Fruit fly (Drosophila melanogaster) whole organism, prepupa: ENCODE data around the gene Ir10a.

ENCODE experiments used
- Blimp-1 ChIP-seq: fragments of 200-800 bp; sonication (Bioruptor generic); optimal IDR thresholded peaks from 3 replicates; lab custom pipeline; 2017; ENCODE audit warnings: missing biosample characterization, missing genetic modification characterization, mild to moderate bottlenecking, moderate library complexity, missing genetic modification reagents
- CG10631 ChIP-seq: fragments of 200-800 bp; sonication (Bioruptor generic); optimal IDR thresholded peaks from 2 replicates; lab custom pipeline; 2016; ENCODE audit warnings: missing biosample characterization, missing genetic modification characterization
- CG11294 ChIP-seq: fragments of 200-800 bp; sonication (Bioruptor generic); IDR thresholded peaks from 2 replicates; pipeline ENCODE4 v1.3.6; 2022; ENCODE audit warnings: missing biosample characterization, missing genetic modification characterization
- CG15336 ChIP-seq: fragments of 200-800 bp; sonication (Bioruptor generic); IDR thresholded peaks from 2 replicates; pipeline ENCODE4 v1.3.6; 2022; ENCODE audit warnings: missing biosample characterization, missing genetic modification characterization
- CG16779 ChIP-seq: fragments of 200-800 bp; sonication (Bioruptor generic); optimal IDR thresholded peaks from 3 replicates; lab custom pipeline; 2017; ENCODE audit warnings: missing biosample characterization, mild to moderate bottlenecking, missing genetic modification characterization
- CG3032 ChIP-seq: fragments of 200-800 bp; optimal IDR thresholded peaks from 2 replicates; lab custom pipeline; 2019; ENCODE audit warnings: missing biosample characterization, mild to moderate bottlenecking, missing genetic modification characterization, moderate library complexity
- CG31627 ChIP-seq: fragments of 200-800 bp; sonication (Bioruptor generic); optimal IDR thresholded peaks from 3 replicates; lab custom pipeline; 2016; ENCODE audit warnings: missing biosample characterization, missing genetic modification characterization
- CG32006 ChIP-seq: fragments of 200-800 bp; sonication (Bioruptor generic); optimal IDR thresholded peaks from 3 replicates; lab custom pipeline; 2017; ENCODE audit warnings: missing biosample characterization, mild to moderate bottlenecking, missing genetic modification characterization
- CG34406 ChIP-seq: fragments of 200-800 bp; sonication (Bioruptor generic); optimal IDR thresholded peaks from 3 replicates; lab custom pipeline; 2016; ENCODE audit warnings: missing biosample characterization, missing genetic modification characterization
- CG3919 ChIP-seq: fragments of 200-800 bp; sonication (Bioruptor generic); optimal IDR thresholded peaks from 3 replicates; lab custom pipeline; 2016; ENCODE audit warnings: missing biosample characterization, missing genetic modification characterization
- CG4318 ChIP-seq: fragments of 200-800 bp; sonication (Bioruptor generic); optimal IDR thresholded peaks from 3 replicates; lab custom pipeline; 2017; ENCODE audit warnings: missing biosample characterization, mild to moderate bottlenecking, missing genetic modification characterization
- CG6163 ChIP-seq: fragments of 200-800 bp; sonication (Bioruptor generic); IDR thresholded peaks from 3 replicates; pipeline ENCODE4 v1.3.6; 2022; ENCODE audit warnings: missing biosample characterization, missing genetic modification characterization
- CG6276 ChIP-seq: fragments of 200-800 bp; sonication (Bioruptor generic); optimal IDR thresholded peaks from 2 replicates; lab custom pipeline; 2017; ENCODE audit warnings: missing biosample characterization, mild to moderate bottlenecking, missing genetic modification characterization
- CG6792 ChIP-seq: fragments of 200-800 bp; sonication (Bioruptor generic); optimal IDR thresholded peaks from 3 replicates; lab custom pipeline; 2016; ENCODE audit warnings: missing biosample characterization, missing genetic modification characterization
- CG6808 ChIP-seq: fragments of 200-800 bp; sonication (Bioruptor generic); optimal IDR thresholded peaks from 3 replicates; lab custom pipeline; 2017; ENCODE audit warnings: missing biosample characterization, missing genetic modification characterization, mild to moderate bottlenecking, moderate library complexity, missing genetic modification reagents
- CG6854 ChIP-seq: fragments of 200-800 bp; sonication (Bioruptor generic); optimal IDR thresholded peaks from 2 replicates; lab custom pipeline; 2017; ENCODE audit warnings: missing biosample characterization, mild to moderate bottlenecking, missing genetic modification characterization
- CG8119 ChIP-seq: fragments of 200-800 bp; sonication (Bioruptor generic); IDR thresholded peaks from 3 replicates; pipeline ENCODE4 v1.3.6; 2022; ENCODE audit warnings: missing biosample characterization, missing genetic modification characterization
- CG8319 ChIP-seq: fragments of 200-800 bp; sonication (Bioruptor generic); optimal IDR thresholded peaks from 3 replicates; lab custom pipeline; 2016; ENCODE audit warnings: missing biosample characterization, missing genetic modification characterization
- CG8632 ChIP-seq: fragments of 200-800 bp; sonication (Bioruptor generic); optimal IDR thresholded peaks from 3 replicates; lab custom pipeline; 2016; ENCODE audit warnings: missing biosample characterization, missing genetic modification characterization
- CG9139 ChIP-seq: fragments of 200-800 bp; sonication (Bioruptor generic); optimal IDR thresholded peaks from 3 replicates; lab custom pipeline; 2017; ENCODE audit warnings: missing biosample characterization, mild to moderate bottlenecking, missing genetic modification characterization
- Eip75B ChIP-seq: fragments of 200-800 bp; sonication (Bioruptor generic); optimal IDR thresholded peaks from 3 replicates; lab custom pipeline; 2016; ENCODE audit warnings: missing biosample characterization, missing genetic modification characterization
- Eip93F ChIP-seq: fragments of 200-800 bp; sonication (Bioruptor generic); optimal IDR thresholded peaks from 2 replicates; lab custom pipeline; 2016; ENCODE audit warnings: missing biosample characterization, mild to moderate bottlenecking, missing genetic modification characterization
- Ets21C ChIP-seq: fragments of 200-800 bp; sonication (Bioruptor generic); optimal IDR thresholded peaks from 3 replicates; lab custom pipeline; 2016; ENCODE audit warnings: missing biosample characterization, missing genetic modification characterization
- Ets96B ChIP-seq: fragments of 200-800 bp; optimal IDR thresholded peaks from 2 replicates; lab custom pipeline; 2019; ENCODE audit warnings: missing biosample characterization, mild to moderate bottlenecking, missing genetic modification characterization, moderate library complexity
- Hr38 ChIP-seq: sonication (Bioruptor generic); optimal IDR thresholded peaks from 2 replicates; lab custom pipeline; 2016; ENCODE audit warnings: missing biosample characterization, missing genetic modification characterization
- Hr39 ChIP-seq: fragments of 200-800 bp; sonication (Bioruptor generic); optimal IDR thresholded peaks from 2 replicates; lab custom pipeline; 2016; ENCODE audit warnings: missing biosample characterization, missing genetic modification characterization
- Hr4 ChIP-seq: fragments of 200-800 bp; sonication (Bioruptor generic); optimal IDR thresholded peaks from 3 replicates; lab custom pipeline; 2016; ENCODE audit warnings: missing biosample characterization, missing genetic modification characterization
- Lpt ChIP-seq: fragments of 200-800 bp; sonication (Bioruptor generic); optimal IDR thresholded peaks from 3 replicates; lab custom pipeline; 2016; ENCODE audit warnings: missing biosample characterization, missing genetic modification characterization
- OdsH ChIP-seq: fragments of 200-800 bp; sonication (Bioruptor generic); optimal IDR thresholded peaks from 3 replicates; lab custom pipeline; 2016; ENCODE audit warnings: missing biosample characterization, missing genetic modification characterization
- Smox ChIP-seq: fragments of 200-800 bp; sonication (Bioruptor generic); optimal IDR thresholded peaks from 3 replicates; lab custom pipeline; 2016; ENCODE audit warnings: missing biosample characterization, missing genetic modification characterization
- Sox14 ChIP-seq: fragments of 200-800 bp; sonication (Bioruptor generic); optimal IDR thresholded peaks from 3 replicates; lab custom pipeline; 2016; ENCODE audit warnings: missing biosample characterization, missing genetic modification characterization
- acj6 ChIP-seq: fragments of 200-800 bp; sonication (Bioruptor generic); optimal IDR thresholded peaks from 3 replicates; lab custom pipeline; 2016; ENCODE audit warnings: missing biosample characterization, missing genetic modification characterization
- dsx ChIP-seq: fragments of 200-800 bp; optimal IDR thresholded peaks from 3 replicates; lab custom pipeline; 2019; ENCODE audit warnings: missing biosample characterization, mild to moderate bottlenecking, missing genetic modification characterization, moderate library complexity; ENCODE audit not compliant: poor library complexity, severe bottlenecking
- eg ChIP-seq: fragments of 200-800 bp; sonication (Bioruptor generic); IDR thresholded peaks from 3 replicates; pipeline ENCODE4 v1.3.6; 2022; ENCODE audit warnings: missing biosample characterization, missing genetic modification characterization
- esn ChIP-seq: fragments of 200-800 bp; sonication (Bioruptor generic); optimal IDR thresholded peaks from 2 replicates; lab custom pipeline; 2016; ENCODE audit warnings: missing biosample characterization, mild to moderate bottlenecking, missing genetic modification characterization, moderate library complexity
- fd85E ChIP-seq: fragments of 200-800 bp; sonication (Bioruptor generic); optimal IDR thresholded peaks from 3 replicates; lab custom pipeline; 2016; ENCODE audit warnings: missing biosample characterization, missing genetic modification characterization
- fkh ChIP-seq: fragments of 200-800 bp; sonication (Bioruptor generic); optimal IDR thresholded peaks from 3 replicates; lab custom pipeline; 2017; ENCODE audit warnings: missing biosample characterization, mild to moderate bottlenecking, missing genetic modification characterization, moderate library complexity
- lz ChIP-seq: fragments of 200-800 bp; sonication (Bioruptor generic); optimal IDR thresholded peaks from 3 replicates; lab custom pipeline; 2016; ENCODE audit warnings: missing biosample characterization, missing genetic modification characterization
- pdm3 ChIP-seq: fragments of 200-800 bp; sonication (Bioruptor generic); optimal IDR thresholded peaks from 3 replicates; lab custom pipeline; 2016; ENCODE audit warnings: missing biosample characterization, missing genetic modification characterization
- salr ChIP-seq, 2 experiments: fragments of 200-800 bp; sonication (Bioruptor generic); optimal IDR thresholded peaks; 3 replicates each; lab custom pipeline; 2016 to 2018; ENCODE audit warnings: missing biosample characterization in 2 of 2, missing genetic modification characterization in 2 of 2, mild to moderate bottlenecking in 1 of 2
- spab ChIP-seq: fragments of 200-800 bp; sonication (Bioruptor generic); optimal IDR thresholded peaks from 2 replicates; lab custom pipeline; 2017; ENCODE audit warnings: missing biosample characterization, mild to moderate bottlenecking, missing genetic modification characterization, missing genetic modification reagents
- ss ChIP-seq, 2 experiments: fragments of 200-800 bp; sonication (Bioruptor generic); optimal IDR thresholded peaks; 2 replicates in 1 of 2; 3 replicates in 1 of 2; lab custom pipeline; 2017 to 2018; ENCODE audit warnings: mild to moderate bottlenecking in 2 of 2, missing biosample characterization in 2 of 2, missing genetic modification characterization in 2 of 2, moderate library complexity in 1 of 2
- svp ChIP-seq: fragments of 200-800 bp; sonication (Bioruptor generic); peaks from one replicate; lab custom pipeline; 2016; ENCODE audit warnings: missing biosample characterization, missing genetic modification characterization
- topi ChIP-seq: fragments of 200-800 bp; sonication (Bioruptor generic); optimal IDR thresholded peaks from 3 replicates; lab custom pipeline; 2016; ENCODE audit warnings: missing biosample characterization, missing genetic modification characterization

Gene Ir10a

dm6 chrX:11338973-11339867, 28.2 kb upstream of the Ir10a start (continued):
- TF ChIP-seq CG11294 (GFP tag; lab: Robert Waterston, UW) = no peak
- no peak for TF ChIP-seq Ets96B (tag; lab: Kevin White, UChicago)
- peak; percentile 49 for TF ChIP-seq esn (GFP tag; lab: Kevin White, UChicago)
- peak; percentile 28 for TF ChIP-seq CG3032 (tag; lab: Kevin White, UChicago)
- no peak for TF ChIP-seq ss (GFP tag; optimal IDR thresholded peaks at IDR 0.05; lab: Kevin White, UChicago)
- TF ChIP-seq CG6808 (GFP tag; lab: Kevin White, UChicago) = no peak
- TF ChIP-seq CG8632 = no peak
- peak; percentile 37 for TF ChIP-seq Ets21C (GFP tag; lab: Kevin White, UChicago)
- peak; percentile 53 for TF ChIP-seq CG10631 (GFP tag; lab: Kevin White, UChicago)
- no peak for TF ChIP-seq CG8119 (GFP tag; lab: Robert Waterston, UW)
- TF ChIP-seq CG6792 (GFP tag; lab: Kevin White, UChicago) = peak; percentile 20
- peak; percentile 5 for TF ChIP-seq Eip75B (GFP tag; lab: Kevin White, UChicago)
- peak; percentile 20 for TF ChIP-seq CG6276 (GFP tag; lab: Kevin White, UChicago)
- no peak for TF ChIP-seq eg (GFP tag; lab: Robert Waterston, UW)
- TF ChIP-seq CG6854 (GFP tag; lab: Kevin White, UChicago) = no peak
- TF ChIP-seq acj6 (GFP tag; lab: Kevin White, UChicago) = peak; percentile 26
- TF ChIP-seq CG34406 (GFP tag; lab: Kevin White, UChicago) = no peak
- TF ChIP-seq Lpt (GFP tag; lab: Kevin White, UChicago) = no peak
- peak; percentile 46 for TF ChIP-seq lz (GFP tag; lab: Kevin White, UChicago)
- peak; percentile 32; the same call in 1 of the 3 replicates for TF ChIP-seq CG6163 (GFP tag; lab: Robert Waterston, UW)
- TF ChIP-seq Blimp-1 (GFP tag; lab: Kevin White, UChicago) = no peak
- TF ChIP-seq Smox (GFP tag; lab: Kevin White, UChicago) = peak; percentile 32
- TF ChIP-seq Sox14 (GFP tag; lab: Kevin White, UChicago) = peak; percentile 55
- no peak for TF ChIP-seq CG9139
- TF ChIP-seq Eip93F = no peak
- no peak for TF ChIP-seq fd85E (GFP tag; lab: Kevin White, UChicago)
- TF ChIP-seq salr (GFP tag; optimal IDR thresholded peaks at IDR 0.05; lab: Kevin White, UChicago) = no peak
- peak; percentile 14 for TF ChIP-seq CG3919 (GFP tag; lab: Kevin White, UChicago)
- no peak for TF ChIP-seq dsx (GFP tag; lab: Kevin White, UChicago)
- peak; percentile 92 for TF ChIP-seq fkh (GFP tag; lab: Kevin White, UChicago)

dm6 chrX:11338047-11338747, 27.2 kb upstream of the Ir10a start:
- TF ChIP-seq pdm3 (no peak), Sox14 (GFP tag; lab: Kevin White, UChicago) (peak; percentile 48), Ets96B (tag; lab: Kevin White, UChicago) (no peak), OdsH (no peak), CG8319 (peak; percentile 5), topi (GFP tag; lab: Kevin White, UChicago) (no peak), Ets21C (GFP tag; lab: Kevin White, UChicago) (peak; percentile 51), CG4318 (GFP tag; lab: Kevin White, UChicago) (no peak), CG9139 (no peak), spab (GFP tag; lab: Kevin White, UChicago) (no peak), CG16779 (tag; lab: Kevin White, UChicago) (no peak), CG15336 (peak; percentile 64), CG6276 (GFP tag; lab: Kevin White, UChicago) (no peak), Hr39 (GFP tag; lab: Kevin White, UChicago) (peak; percentile 77), eg (GFP tag; lab: Robert Waterston, UW) (0 out of 3 replicates have a peak, but pooled peaks have one; percentile 40), fd85E (GFP tag; lab: Kevin White, UChicago) (no peak), ss (GFP tag; optimal IDR thresholded peaks at IDR 0.05; lab: Kevin White, UChicago) (no peak), CG32006 (GFP tag; lab: Kevin White, UChicago) (peak; percentile 67), Lpt (GFP tag; lab: Kevin White, UChicago) (peak; percentile 14), CG6792 (GFP tag; lab: Kevin White, UChicago) (peak; percentile 58), salr (GFP tag; optimal IDR thresholded peaks at IDR 0.05; lab: Kevin White, UChicago) (peak in 1 of 2 experiments; percentile 30), svp (GFP tag; lab: Kevin White, UChicago) (peak; percentile 93), acj6 (GFP tag; lab: Kevin White, UChicago) (no peak), CG31627 (GFP tag; lab: Kevin White, UChicago) (peak; percentile 68), Eip75B (GFP tag; lab: Kevin White, UChicago) (peak; percentile 85), Hr38 (GFP tag; lab: Kevin White, UChicago) (no peak), CG34406 (GFP tag; lab: Kevin White, UChicago) (peak; percentile 79), Blimp-1 (GFP tag; lab: Kevin White, UChicago) (peak; percentile 28), Hr4 (GFP tag; lab: Kevin White, UChicago) (no peak), Smox (GFP tag; lab: Kevin White, UChicago) (peak; percentile 47)
